Fruit fly (Drosophila melanogaster) whole organism, embryonic: ENCODE results near the gene Atac2.

Source experiments
- CG14050 ChIP-seq: fragments of 200-800 bp; sonication (Bioruptor generic); IDR thresholded peaks from 3 replicates; pipeline ENCODE4 v1.3.6; 2022; ENCODE audit warnings: missing biosample characterization, missing genetic modification characterization
- CG33557 ChIP-seq: fragments of 200-800 bp; sonication (Bioruptor generic); optimal IDR thresholded peaks from 2 replicates; lab custom pipeline; 2019; ENCODE audit warnings: missing biosample characterization, mild to moderate bottlenecking, missing genetic modification characterization, moderate library complexity
- CG7357 ChIP-seq: fragments of 200-800 bp; sonication (Bioruptor generic); IDR thresholded peaks from 3 replicates; pipeline ENCODE4 v1.3.6; 2022; ENCODE audit warnings: missing biosample characterization, missing genetic modification characterization
- NfI ChIP-seq: fragments of 200-800 bp; sonication (Bioruptor generic); optimal IDR thresholded peaks from 3 replicates; lab custom pipeline; 2018; ENCODE audit warnings: missing biosample characterization, mild to moderate bottlenecking, missing genetic modification characterization, moderate library complexity
- Six4 ChIP-seq: fragments of 200-800 bp; sonication (Bioruptor generic); optimal IDR thresholded peaks from 2 replicates; lab custom pipeline; 2016; ENCODE audit warnings: missing biosample characterization, missing genetic modification characterization
- ci ChIP-seq: fragments of 200-800 bp; sonication (Bioruptor generic); IDR thresholded peaks from 3 replicates; pipeline ENCODE4 v1.3.6; 2022; ENCODE audit warnings: missing biosample characterization, missing genetic modification characterization
- row ChIP-seq: fragments of 200-800 bp; sonication (Bioruptor generic); IDR thresholded peaks from 3 replicates; pipeline ENCODE4 v1.3.6; 2022; ENCODE audit warnings: missing biosample characterization, missing genetic modification characterization
- zen ChIP-seq: fragments of 200-800 bp; sonication (Bioruptor generic); optimal IDR thresholded peaks from 3 replicates; lab custom pipeline; 2018; ENCODE audit warnings: missing biosample characterization, mild to moderate bottlenecking, missing genetic modification characterization, moderate library complexity

DNA sequence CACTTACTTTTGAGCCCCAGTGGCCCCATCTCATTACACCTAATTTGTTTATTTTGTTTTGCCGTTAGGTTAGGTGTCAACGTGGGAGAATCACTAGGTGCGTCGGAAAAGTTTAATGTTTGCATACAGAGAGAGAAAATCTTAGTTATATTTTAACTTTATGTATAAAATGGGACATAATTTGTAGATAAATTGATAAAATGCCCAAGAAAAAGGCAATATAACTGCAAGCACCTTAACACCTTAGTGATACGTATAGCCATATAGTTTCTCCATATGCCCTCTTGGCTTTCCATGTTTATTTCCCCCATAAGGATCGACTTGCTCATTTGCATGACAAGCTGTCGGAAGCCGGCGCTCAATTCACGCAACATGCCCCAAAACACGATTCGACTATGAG lies 26.9 kb upstream of the Atac2 start:
- no peak for TF ChIP-seq Six4 (GFP tag; lab: Kevin White, UChicago)
- peak; percentile 8; the same call in 1 of the 3 replicates for TF ChIP-seq row
- TF ChIP-seq ci: no peak; the same call in 2 of the 3 replicates
- TF ChIP-seq CG7357 (GFP tag; lab: Robert Waterston, UW): no peak
- no peak for TF ChIP-seq CG14050 (GFP tag; lab: Robert Waterston, UW)
- no peak for TF ChIP-seq CG33557
- TF ChIP-seq NfI (GFP tag; lab: Kevin White, UChicago): no peak
- no peak for TF ChIP-seq zen (tag; lab: Kevin White, UChicago)
